Fruit fly (Drosophila melanogaster) ovary, adult (tissue): ENCODE measurements around the gene H2.0.

Experiments
- CG17801 ChIP-seq: fragments of 200-800 bp; optimal IDR thresholded peaks from 2 replicates; lab custom pipeline; 2019; ENCODE audit warnings: missing biosample characterization, mild to moderate bottlenecking, missing genetic modification characterization, moderate library complexity; ENCODE audit not compliant: partially characterized antibody

Gene H2.0

DNA sequence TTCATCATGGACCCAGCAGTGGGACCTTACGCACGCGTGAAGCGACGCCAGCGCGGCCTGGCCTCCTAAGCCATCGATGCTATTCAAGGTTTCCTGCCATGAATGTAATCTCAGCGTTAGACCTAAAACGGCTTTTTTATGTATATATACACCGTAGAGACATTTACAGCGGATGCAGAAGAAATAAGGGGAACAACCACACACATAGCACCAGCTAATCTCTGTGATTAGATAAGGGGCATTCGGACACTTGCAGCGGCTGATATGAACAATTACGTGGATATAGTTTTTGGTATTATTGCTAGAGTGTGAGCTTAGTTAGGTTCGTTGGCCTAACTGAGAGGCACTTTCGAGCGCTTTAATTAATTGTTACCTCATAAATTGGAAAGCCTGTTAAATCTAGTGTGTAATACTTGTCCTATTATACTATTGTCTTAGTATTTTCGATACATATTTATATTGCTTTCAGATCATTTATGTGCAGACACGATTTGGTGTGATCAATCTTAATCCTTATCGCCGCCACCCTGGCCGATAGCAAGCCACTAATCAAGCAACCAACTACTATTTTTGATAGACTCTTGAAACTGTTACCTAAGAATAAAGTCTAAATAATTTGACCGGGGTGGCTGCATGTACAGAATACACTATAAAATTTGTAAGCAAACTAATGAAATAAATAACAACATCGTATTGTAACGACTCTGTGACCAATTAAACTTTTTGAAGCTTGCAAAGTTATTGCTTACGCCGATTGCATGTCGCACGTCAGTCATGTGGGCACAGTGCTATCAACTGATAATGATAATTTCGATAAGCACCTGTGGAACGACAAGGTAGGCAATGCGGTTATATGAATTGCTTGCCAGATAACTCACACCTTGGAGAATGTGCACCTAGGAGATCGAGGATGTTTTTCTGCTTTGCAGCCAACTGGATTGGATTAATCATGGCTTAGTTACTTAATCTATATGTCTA, 30.8 kb downstream of the H2.0 start:
- no peak for TF ChIP-seq CG17801 (GFP tag; lab: Kevin White, UChicago)

DNA sequence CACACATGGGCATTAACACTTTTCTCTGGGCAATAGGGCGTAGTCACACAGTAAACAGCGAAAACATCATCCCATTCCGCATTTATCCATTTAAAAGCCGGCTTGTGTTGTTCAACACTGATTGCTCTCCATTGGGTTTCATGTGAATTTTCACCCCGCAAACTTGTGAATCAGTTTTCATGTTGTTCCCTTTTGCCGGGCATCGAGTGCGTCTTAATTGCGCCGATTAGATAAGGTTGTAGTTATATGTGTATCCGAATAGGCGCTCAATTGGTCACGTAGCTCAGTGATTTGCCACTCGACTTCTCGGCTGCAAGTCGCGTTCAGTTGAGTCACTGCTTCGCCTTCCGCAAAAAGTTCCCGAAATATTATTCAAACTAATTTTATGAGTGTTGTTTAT, 32.3 kb downstream of the H2.0 start:
- no peak for TF ChIP-seq CG17801 (GFP tag; lab: Kevin White, UChicago)

DNA sequence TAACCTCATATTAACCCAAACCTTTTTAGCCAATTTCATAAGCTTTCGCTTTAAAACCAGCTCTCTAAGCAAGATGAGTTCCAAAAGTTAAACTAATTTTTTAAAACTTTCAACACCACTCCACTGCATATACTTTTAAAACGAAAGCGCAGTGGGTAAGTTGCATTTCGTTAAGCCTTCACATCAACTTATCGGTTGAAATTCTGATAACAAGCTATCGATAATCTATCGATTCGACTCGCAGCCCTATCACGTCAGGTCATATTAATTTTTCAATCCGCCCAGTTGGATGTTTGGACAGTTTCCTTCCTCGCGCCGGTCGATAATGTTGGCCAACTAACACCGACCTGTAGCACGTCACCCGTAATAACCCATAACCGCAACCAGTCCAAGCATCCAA, 33.1 kb downstream of the H2.0 start, which contains the start of gene ifc:
TSS of gene ifc (plus strand) at position 255 of the 400 bp plus-strand sequence.
- TF ChIP-seq CG17801 (GFP tag; lab: Kevin White, UChicago): peak; percentile 63

DNA sequence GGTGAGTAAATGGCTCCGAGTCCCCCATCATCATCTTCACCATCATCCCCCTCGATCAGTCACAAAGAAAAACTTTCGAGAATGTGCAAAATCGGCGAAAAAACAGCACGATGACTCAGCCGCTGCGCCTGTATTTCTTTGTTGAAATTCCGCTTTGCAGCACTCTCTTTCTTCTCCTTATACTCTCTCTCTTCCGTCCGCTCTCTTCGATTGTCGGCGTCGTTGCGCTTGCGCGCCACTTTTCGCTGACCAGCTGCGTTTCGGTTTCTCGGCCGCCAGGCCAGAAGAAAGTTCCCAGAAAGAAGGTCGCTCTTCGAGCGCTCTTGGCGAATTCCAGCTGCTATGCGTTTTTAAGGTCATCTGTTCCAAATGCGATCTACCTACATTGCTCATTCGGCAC, 36.0 kb downstream of the H2.0 start:
- TF ChIP-seq CG17801 (GFP tag; lab: Kevin White, UChicago): no peak

DNA sequence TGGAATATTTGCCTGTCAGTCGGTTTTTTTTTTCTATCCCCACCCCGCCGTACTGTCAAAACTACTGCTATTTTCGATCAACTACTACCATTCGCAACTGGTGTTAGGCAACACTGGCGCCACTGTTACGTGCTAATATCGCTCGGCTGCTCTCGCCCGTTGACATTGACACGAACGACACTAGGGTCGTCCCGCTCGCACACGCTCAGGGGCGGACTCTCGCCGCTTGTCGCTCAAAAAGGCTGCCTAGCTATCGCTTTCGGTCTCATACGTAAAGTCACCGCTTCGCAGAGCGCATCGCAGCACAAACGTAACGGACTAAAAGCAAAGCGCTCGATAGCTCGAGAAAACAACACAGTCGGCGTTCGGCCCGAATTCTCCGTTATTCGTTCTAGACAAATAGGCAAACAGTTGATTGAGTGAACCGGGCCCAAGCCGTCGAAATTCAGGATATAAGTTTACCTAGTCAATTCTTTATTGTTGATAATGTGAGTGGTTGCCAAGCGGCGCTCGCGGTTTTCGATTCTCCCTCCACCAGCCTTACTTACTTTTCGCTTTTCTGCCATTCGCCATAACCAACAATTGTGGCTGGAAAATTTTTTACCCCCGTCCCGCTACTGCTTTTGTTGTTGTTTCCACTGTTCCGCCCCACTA, 36.7 kb downstream of the H2.0 start:
- peak; percentile 64 for TF ChIP-seq CG17801 (GFP tag; lab: Kevin White, UChicago)

DNA sequence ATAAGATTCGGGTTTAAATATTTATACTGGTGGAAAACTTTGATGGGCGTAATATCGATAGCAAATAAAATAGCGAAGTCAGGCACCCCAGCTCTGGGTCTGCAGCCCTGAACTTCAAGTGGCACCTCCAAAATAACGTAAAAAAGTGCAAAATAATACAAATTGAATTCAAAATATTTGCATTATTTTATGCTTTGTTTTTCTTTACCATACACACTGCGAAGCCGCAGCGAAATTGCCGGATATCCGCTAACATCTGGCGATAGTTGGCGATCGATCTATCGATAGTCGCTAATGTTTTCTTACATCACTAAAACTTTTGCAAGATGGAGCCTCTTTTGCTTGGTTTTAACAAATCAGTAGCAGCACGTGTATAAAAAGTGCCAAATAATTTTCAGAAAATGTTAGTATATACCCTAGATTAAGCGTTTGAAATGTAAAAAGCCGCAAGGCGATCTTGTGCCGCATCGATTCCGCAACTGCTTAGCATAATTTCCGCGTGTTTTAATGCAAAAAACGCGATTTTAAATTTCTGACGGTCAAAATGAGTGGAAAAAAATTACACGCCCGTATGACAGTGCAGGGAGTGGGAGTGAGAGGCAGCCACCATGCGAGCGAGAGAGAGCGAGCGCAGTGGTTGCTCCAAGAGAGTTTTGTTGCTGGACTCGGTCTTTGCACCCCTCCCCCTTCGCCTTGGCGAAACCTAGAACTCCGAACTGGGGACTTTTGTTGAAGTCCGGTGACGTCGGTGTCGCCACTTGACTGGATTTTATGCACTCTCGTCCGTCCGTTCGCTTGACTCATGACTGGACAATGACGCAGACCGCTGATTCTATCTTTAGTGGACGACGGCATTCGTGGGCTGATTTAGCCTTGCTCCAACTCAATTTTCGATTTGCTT, 37.5 kb downstream of the H2.0 start, which contains the start of gene eIF4A:
TSS of gene eIF4A (plus strand) at position 332 of the 901 bp plus-strand sequence.
- peak; percentile 27 for TF ChIP-seq CG17801 (GFP tag; lab: Kevin White, UChicago)

DNA sequence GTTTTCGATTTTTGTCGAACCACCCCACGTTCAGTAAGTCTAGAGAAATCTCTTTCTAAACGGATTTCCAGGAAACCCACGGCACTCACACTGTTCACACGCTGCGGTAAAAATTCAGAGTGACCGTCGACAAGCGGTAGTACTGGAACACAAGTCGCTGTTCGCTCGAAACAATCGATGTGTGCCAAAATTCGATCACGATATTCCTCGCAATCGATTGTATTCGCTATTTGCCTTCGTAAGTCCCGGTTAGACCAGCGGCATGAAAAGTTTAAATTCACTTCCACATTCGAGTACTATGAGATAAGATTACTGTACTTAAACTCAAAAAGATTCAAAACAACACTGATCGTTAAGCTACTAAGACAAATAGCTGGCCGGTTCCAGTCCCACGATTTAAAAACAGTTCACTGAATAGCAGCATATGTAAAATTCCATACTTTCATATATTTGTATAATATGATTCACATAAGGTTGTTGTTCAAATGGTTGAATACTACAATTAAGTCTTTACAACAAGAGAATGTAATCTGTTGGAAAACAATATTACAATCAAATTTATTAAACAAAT, 38.3 kb downstream of the H2.0 start, which contains the start of gene chic:
TSS of gene chic (minus strand) at position 157 of the 571 bp plus-strand sequence.
- peak; percentile 43 for TF ChIP-seq CG17801 (GFP tag; lab: Kevin White, UChicago)

DNA sequence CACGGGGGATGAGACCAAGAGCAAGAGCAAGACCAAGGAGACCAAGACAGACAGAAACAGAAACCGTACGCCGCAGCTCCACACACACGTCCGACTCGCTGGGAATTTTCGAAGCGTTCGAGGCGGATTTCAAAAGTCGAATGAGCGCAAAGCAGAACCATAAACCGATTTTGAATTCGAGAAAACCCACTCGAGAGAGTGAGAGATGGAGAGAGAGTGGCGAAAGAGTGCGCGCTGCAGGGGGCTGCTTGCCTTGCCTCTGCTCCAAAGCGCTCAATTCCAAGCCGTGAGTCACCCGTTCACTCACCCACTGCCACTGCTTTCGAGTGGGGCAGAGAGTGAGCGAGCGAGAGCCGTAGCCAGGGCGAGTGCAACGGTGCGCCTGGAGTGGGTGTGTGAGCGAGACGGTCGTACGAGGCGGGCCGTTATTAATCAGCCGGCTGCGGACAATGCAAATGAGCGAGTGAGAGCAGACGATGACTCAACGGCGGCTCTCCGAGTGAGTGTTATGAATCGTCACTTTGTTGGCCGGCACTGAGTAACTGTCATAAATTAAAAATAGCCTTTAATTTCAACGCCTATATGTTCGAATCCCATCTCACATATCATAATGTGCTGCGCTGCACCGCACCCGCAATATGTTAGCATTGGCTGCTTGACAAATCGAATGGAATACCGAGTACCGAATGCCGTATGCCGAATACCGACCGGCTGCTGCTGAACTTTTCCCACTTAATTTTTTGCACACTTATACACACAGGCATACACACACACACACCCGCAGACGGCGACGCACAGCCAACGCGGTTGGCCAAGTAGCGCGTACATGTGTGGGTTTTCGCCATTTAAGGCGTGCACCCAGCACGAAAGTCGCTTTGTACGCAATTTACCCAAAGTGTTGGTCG, 39.0 kb downstream of the H2.0 start:
- peak; percentile 70 for TF ChIP-seq CG17801 (GFP tag; lab: Kevin White, UChicago)

DNA sequence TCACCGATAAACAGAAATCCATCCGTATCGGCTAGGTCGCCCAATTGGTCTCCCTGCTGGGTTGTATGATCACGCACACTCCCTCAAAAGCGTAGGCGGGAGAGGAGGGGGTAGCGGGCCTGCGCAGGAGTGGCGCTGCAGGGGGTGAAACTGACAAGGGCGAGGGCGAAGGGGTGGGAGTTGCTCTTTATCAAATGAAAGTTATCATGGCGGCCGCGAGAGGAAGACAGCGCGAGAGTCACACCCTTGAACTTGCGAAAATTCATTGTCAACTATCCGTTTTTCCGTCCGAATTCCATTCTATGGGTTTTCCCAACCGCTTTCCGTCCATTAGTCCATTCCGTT, 40.2 kb downstream of the H2.0 start:
- no peak for TF ChIP-seq CG17801 (GFP tag; lab: Kevin White, UChicago)

DNA sequence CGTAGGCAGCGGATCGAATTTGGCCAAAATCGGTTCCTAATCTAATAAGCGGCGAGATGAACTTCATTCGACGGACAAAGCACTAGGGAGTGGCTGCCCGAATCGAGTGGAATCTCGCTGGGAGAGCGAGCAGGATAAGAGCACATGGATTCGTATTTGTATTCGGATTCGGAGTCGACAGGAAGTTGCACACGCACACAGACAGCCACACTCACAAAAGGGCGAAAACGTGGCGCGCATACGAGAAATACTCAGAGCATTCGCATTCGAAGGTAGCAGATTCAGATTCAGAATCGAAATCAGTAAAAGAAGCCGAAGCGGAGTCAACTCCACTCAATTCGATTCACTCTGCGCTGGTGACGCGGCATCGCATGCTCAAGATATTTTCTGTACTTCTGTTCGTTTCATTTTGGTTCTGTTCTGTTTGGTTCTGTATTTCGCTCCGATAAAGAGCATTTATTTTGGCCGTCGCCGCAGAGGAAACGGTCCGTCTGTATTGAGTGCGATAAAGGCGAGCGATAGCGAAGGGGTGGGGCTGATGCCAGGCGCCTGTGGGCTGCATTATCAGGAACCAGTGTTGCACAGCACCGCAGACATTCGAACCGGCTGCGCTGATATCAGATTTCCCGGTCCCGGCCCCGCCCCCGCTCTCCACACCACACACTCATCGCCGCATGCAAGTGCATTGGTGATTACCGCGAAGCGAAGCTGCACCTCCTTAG, 40.7 kb downstream of the H2.0 start:
- TF ChIP-seq CG17801 (GFP tag; lab: Kevin White, UChicago): no peak

DNA sequence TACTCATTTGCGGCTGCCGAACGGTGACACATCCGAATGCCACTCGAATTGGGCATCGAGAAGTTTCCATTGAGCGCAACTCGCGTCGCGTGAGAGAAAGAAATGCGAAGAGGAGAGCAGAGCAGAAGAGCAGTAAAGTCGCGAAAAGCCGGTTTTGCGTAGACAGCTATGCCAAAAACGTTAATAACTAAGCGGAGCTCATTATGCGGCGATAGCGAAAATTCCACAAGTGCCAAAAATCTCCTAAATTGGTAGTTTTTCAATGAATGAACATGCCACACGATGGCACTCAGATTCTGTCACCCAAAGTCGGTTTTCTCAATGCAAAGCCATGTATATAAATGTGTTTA, 41.5 kb downstream of the H2.0 start:
- TF ChIP-seq CG17801 (GFP tag; lab: Kevin White, UChicago): no peak

DNA sequence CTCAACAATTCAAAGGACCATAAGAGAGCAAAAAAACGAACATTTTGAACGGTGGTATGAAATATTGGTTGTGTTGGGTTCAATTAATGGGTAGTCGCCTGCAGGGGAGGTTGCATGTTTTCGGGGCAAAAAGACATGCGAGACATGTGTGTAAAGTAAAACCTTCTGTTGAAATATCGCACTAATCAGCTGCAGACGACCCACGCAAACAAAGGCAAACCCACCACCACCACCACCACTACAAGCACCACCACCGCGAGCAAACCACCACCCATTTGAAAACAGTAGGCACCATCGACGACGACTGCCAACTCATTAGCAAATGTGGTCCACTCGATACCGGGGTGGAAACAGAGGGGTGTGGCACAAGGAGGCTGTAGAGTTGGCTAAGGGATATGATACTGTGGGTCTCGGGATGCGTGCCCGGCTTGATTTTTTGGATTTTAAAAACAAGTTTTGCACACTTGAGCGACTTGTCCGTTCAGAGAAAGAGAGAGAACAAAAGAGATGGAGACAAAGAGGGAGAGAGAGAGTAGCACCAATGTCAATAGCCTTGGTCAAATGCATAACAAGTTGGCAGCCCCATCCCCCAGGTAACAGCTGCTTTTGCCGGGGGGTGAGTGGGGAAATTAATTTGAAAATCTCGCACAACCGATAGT, 42.0 kb downstream of the H2.0 start:
- no peak for TF ChIP-seq CG17801 (GFP tag; lab: Kevin White, UChicago)
